Fruit fly (Drosophila melanogaster): Measurements from ENCODE around the gene CG3213.

CG3213 gene

DNA sequence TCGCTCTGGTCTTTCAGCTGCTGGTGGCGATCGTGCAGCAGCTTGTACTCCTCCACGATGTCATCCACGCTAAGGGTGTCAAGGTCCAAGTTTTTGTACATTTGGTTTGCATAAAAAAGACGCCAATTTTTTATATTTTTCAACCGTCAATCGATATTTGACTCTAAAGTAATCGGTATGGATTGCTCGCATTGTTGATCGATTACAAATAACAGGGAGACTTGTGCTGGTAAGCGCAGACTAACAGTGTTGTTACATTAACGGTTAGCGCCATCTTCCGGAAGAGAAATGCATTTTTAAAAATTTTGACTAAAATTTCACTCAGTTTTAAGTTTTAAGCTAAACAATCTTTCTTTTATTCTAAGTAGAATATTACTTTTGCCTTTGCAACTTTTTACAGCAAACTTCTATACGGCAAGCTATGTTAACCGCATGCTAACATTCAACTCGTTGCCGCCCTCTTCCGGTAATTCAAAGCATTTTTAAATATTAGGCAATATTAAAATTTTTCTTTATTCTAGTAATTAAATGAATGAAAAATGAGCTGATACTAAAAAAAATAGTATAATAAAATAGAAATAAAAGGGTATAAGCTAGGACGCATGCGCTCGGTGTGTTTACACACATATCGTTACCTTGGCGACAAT lies 10.9 kb upstream of the CG3213 start, which contains the start of the genes Spindly and IFT57 (continued):
- TF ChIP-seq CG11456 (GFP tag; IDR thresholded peaks at IDR 0.05) = no peak
- TF ChIP-seq CG31441 (GFP tag; IDR thresholded peaks at IDR 0.05) = no peak
- TF ChIP-seq bbx (GFP tag; IDR thresholded peaks at IDR 0.05; ENCODE audit: partially characterized antibody) = peak; percentile 68
- TF ChIP-seq CG13775 (GFP tag; optimal IDR thresholded peaks at IDR 0.05) = no peak
- TF ChIP-seq Ravus (GFP tag; IDR thresholded peaks at IDR 0.05) = no peak
- no peak for TF ChIP-seq fu2 (GFP tag; optimal IDR thresholded peaks at IDR 0.05)
- no peak for TF ChIP-seq Dfd (GFP tag; optimal IDR thresholded peaks at IDR 0.05)
- TF ChIP-seq dpn (GFP tag; optimal IDR thresholded peaks at IDR 0.05) = no peak
- TF ChIP-seq chinmo (GFP tag; IDR thresholded peaks at IDR 0.05; ENCODE audit: partially characterized antibody) = peak; percentile 62; the same call in 1 of the 4 replicates
- TF ChIP-seq CG1024 (GFP tag; IDR thresholded peaks at IDR 0.05) = no peak
- no peak for TF ChIP-seq wor (GFP tag; IDR thresholded peaks at IDR 0.05)
- no peak for TF ChIP-seq Rx (GFP tag; IDR thresholded peaks at IDR 0.05)
- TF ChIP-seq CG3407 (GFP tag; optimal IDR thresholded peaks at IDR 0.05) = no peak
- TF ChIP-seq Ssrp (tag; optimal IDR thresholded peaks at IDR 0.05) = no peak
- no peak for TF ChIP-seq CG30020 (tag; optimal IDR thresholded peaks at IDR 0.05)
- TF ChIP-seq Ada2b (GFP tag; IDR thresholded peaks at IDR 0.05) = no peak
- no peak for TF ChIP-seq tap (tag; optimal IDR thresholded peaks at IDR 0.05)
- TF ChIP-seq CG10654 (GFP tag; optimal IDR thresholded peaks at IDR 0.05) = no peak
- no peak for TF ChIP-seq CG2202 (tag; optimal IDR thresholded peaks at IDR 0.05)
- TF ChIP-seq CG1529 (GFP tag; optimal IDR thresholded peaks at IDR 0.05) = no peak
- no peak for TF ChIP-seq crc (GFP tag; optimal IDR thresholded peaks at IDR 0.05)
- no peak for TF ChIP-seq CG7357 (GFP tag; IDR thresholded peaks at IDR 0.05)
- TF ChIP-seq CG17328 (GFP tag; IDR thresholded peaks at IDR 0.05) = no peak
- no peak for TF ChIP-seq Gsc (GFP tag; IDR thresholded peaks at IDR 0.05)
- TF ChIP-seq sens (GFP tag) = no peak
- TF ChIP-seq Myb (GFP tag; optimal IDR thresholded peaks at IDR 0.05) = peak; percentile 53
- TF ChIP-seq CG9609 (GFP tag; optimal IDR thresholded peaks at IDR 0.05) = no peak
- TF ChIP-seq CG18262 (tag; optimal IDR thresholded peaks at IDR 0.05) = peak; percentile 0
- TF ChIP-seq HLH4C (GFP tag; IDR thresholded peaks at IDR 0.05; ENCODE audit: partially characterized antibody) = peak; percentile 68
- no peak for TF ChIP-seq CG18619 (GFP tag; optimal IDR thresholded peaks at IDR 0.05)
- TF ChIP-seq tna (GFP tag; IDR thresholded peaks at IDR 0.05; ENCODE audit: partially characterized antibody) = 0 out of 2 replicates have a peak, but pooled peaks have one; percentile 13
- TF ChIP-seq Dip2 (GFP tag; IDR thresholded peaks at IDR 0.05) = no peak
- no peak for TF ChIP-seq CG31365 (tag; optimal IDR thresholded peaks at IDR 0.05)
- peak; percentile 29 for TF ChIP-seq MESR4 (GFP tag; optimal IDR thresholded peaks at IDR 0.05)
- peak; percentile 17; the same call in 1 of the 3 replicates for TF ChIP-seq CG14860 (GFP tag; IDR thresholded peaks at IDR 0.05; ENCODE audit: partially characterized antibody)
- no peak for TF ChIP-seq oc (tag; optimal IDR thresholded peaks at IDR 0.05)
- no peak for TF ChIP-seq gcm2 (GFP tag; optimal IDR thresholded peaks at IDR 0.05)
- TF ChIP-seq dysf (GFP tag; IDR thresholded peaks at IDR 0.05) = no peak
- no peak for TF ChIP-seq tio (GFP tag; optimal IDR thresholded peaks at IDR 0.05)
- no peak for TF ChIP-seq sug (tag; optimal IDR thresholded peaks at IDR 0.05)
- TF ChIP-seq gro (GFP tag; optimal IDR thresholded peaks at IDR 0.05) = no peak
- no peak for TF ChIP-seq otp (GFP tag; IDR thresholded peaks at IDR 0.05)
- TF ChIP-seq jing (GFP tag; optimal IDR thresholded peaks at IDR 0.05) = no peak
- TF ChIP-seq fru (optimal IDR thresholded peaks at IDR 0.05) = no peak
- no peak for TF ChIP-seq HmgZ (tag; optimal IDR thresholded peaks at IDR 0.05)
- no peak for TF ChIP-seq CG6272 (GFP tag; IDR thresholded peaks at IDR 0.05)
- no peak for TF ChIP-seq Hr3 (GFP tag; optimal IDR thresholded peaks at IDR 0.05)
- TF ChIP-seq CG2875 (GFP tag; optimal IDR thresholded peaks at IDR 0.05) = no peak
- no peak for TF ChIP-seq ac (GFP tag; optimal IDR thresholded peaks at IDR 0.05)
- no peak for TF ChIP-seq CG13296 (GFP tag; optimal IDR thresholded peaks at IDR 0.05)
- no peak for TF ChIP-seq CG9727 (GFP tag; optimal IDR thresholded peaks at IDR 0.05)
- no peak for TF ChIP-seq br (optimal IDR thresholded peaks at IDR 0.05)

All from whole organism, embryonic.